Worm (Caenorhabditis elegans): ENCODE results near the gene gst-30.

ce11 chrII:4955353-4955752 is 20.5 kb upstream of the gst-30 start, which contains the start of gene pbs-3:
- TF ChIP-seq nhr-120 (GFP tag; IDR thresholded peaks at IDR 0.05) (no peak), ets-4 (GFP tag; optimal IDR thresholded peaks at IDR 0.05) (no peak), Y95B8A.8 (GFP tag; IDR thresholded peaks at IDR 0.05) (no peak), chd-7 (tag; optimal IDR thresholded peaks at IDR 0.05) (no peak), nfya-1 (tag; optimal IDR thresholded peaks at IDR 0.05; ENCODE audit: borderline replicate concordance, insufficient read depth) (no peak), ceh-79 (tag; optimal IDR thresholded peaks at IDR 0.05) (no peak), akir-1 (GFP tag; optimal IDR thresholded peaks at IDR 0.05) (no peak)

All from whole organism, young adult.